Worm (Caenorhabditis elegans) whole organism, late embryonic: ENCODE measurements around the gene mel-11.

ENCODE experiments used
- ama-1 ChIP-seq: fragments of 150-350 bp; optimal IDR thresholded peaks from 2 replicates; lab custom pipeline; 2014
- ceh-48 ChIP-seq: sonication (generic microtip); optimal IDR thresholded peaks from 2 replicates; lab custom pipeline; 2016; ENCODE audit warnings: missing genetic modification characterization, inconsistent platforms, missing compliant biosample characterization
- ets-4 ChIP-seq: sonication (generic microtip); optimal IDR thresholded peaks from 2 replicates; lab custom pipeline; 2016; ENCODE audit warnings: missing genetic modification characterization, missing compliant biosample characterization
- hlh-30 ChIP-seq: sonication (generic microtip); optimal IDR thresholded peaks from 2 replicates; lab custom pipeline; 2017; ENCODE audit warnings: antibody characterized with exemption, missing genetic modification characterization, missing compliant biosample characterization; ENCODE audit not compliant: insufficient read depth
- pha-2 ChIP-seq: sonication (generic microtip); optimal IDR thresholded peaks from 2 replicates; lab custom pipeline; 2017; ENCODE audit warnings: mild to moderate bottlenecking, missing genetic modification characterization, missing compliant biosample characterization

ce11 chrII:9333034-9333433 lies 25.3 kb upstream of the mel-11 start:
- TF ChIP-seq ceh-48 (tag; lab: Kevin White, UChicago) (no peak), ets-4 (no peak), hlh-30 (tag; lab: Kevin White, UChicago) (no peak), pha-2 (tag; lab: Kevin White, UChicago) (no peak), ama-1 (lab: Kevin White, UChicago) (no peak)
